Fruit fly (Drosophila melanogaster) whole organism, embryonic: ENCODE data around the gene CG33158.

ENCODE experiments used
- Adf1 ChIP-seq: fragments of 200-800 bp; sonication (Bioruptor generic); IDR thresholded peaks from 2 replicates; pipeline ENCODE4 v1.3.6; 2022; ENCODE audit warnings: missing biosample characterization, missing genetic modification characterization
- Blimp-1 ChIP-seq: fragments of 200-800 bp; sonication (Bioruptor generic); optimal IDR thresholded peaks from 3 replicates; lab custom pipeline; 2018; ENCODE audit warnings: missing biosample characterization, missing genetic modification characterization, mild to moderate bottlenecking, moderate library complexity, missing genetic modification reagents
- CG1024 ChIP-seq: fragments of 200-800 bp; sonication (Bioruptor generic); IDR thresholded peaks from 2 replicates; pipeline ENCODE4 v1.3.6; 2022; ENCODE audit warnings: missing biosample characterization, missing genetic modification characterization
- CG10321 ChIP-seq: fragments of 200-800 bp; sonication (Bioruptor generic); IDR thresholded peaks from 2 replicates; pipeline ENCODE4 v1.3.6; 2022; ENCODE audit warnings: missing biosample characterization, missing genetic modification characterization
- CG10959 ChIP-seq: fragments of 200-800 bp; sonication (Bioruptor generic); IDR thresholded peaks from 2 replicates; pipeline ENCODE4 v1.3.6; 2022; ENCODE audit warnings: missing biosample characterization, missing genetic modification characterization
- CG11456 ChIP-seq: fragments of 200-800 bp; sonication (Bioruptor generic); IDR thresholded peaks from 3 replicates; pipeline ENCODE4 v1.3.6; 2022; ENCODE audit warnings: missing biosample characterization, missing genetic modification characterization
- CG13296 ChIP-seq: fragments of 200-800 bp; sonication (Bioruptor generic); optimal IDR thresholded peaks from 3 replicates; lab custom pipeline; 2018; ENCODE audit warnings: missing biosample characterization, mild to moderate bottlenecking, missing genetic modification characterization
- CG13424 ChIP-seq: fragments of 200-800 bp; sonication (Bioruptor generic); optimal IDR thresholded peaks from 2 replicates; lab custom pipeline; 2019; ENCODE audit warnings: missing biosample characterization, mild to moderate bottlenecking, missing genetic modification characterization, moderate library complexity
- CG15479 ChIP-seq: fragments of 200-800 bp; sonication (Bioruptor generic); optimal IDR thresholded peaks from 3 replicates; lab custom pipeline; 2019; ENCODE audit warnings: missing biosample characterization, mild to moderate bottlenecking, missing genetic modification characterization, moderate library complexity
- CG15514 ChIP-seq: fragments of 200-800 bp; sonication (Bioruptor generic); optimal IDR thresholded peaks from 3 replicates; lab custom pipeline; 2017; ENCODE audit warnings: missing biosample characterization, missing genetic modification characterization, mild to moderate bottlenecking, moderate library complexity, missing genetic modification reagents
- CG17361 ChIP-seq: fragments of 200-800 bp; sonication (Bioruptor generic); IDR thresholded peaks from 3 replicates; pipeline ENCODE4 v1.3.6; 2022; ENCODE audit warnings: missing biosample characterization, missing genetic modification characterization
- CG18262 ChIP-seq: fragments of 200-800 bp; optimal IDR thresholded peaks from 3 replicates; lab custom pipeline; 2019; ENCODE audit warnings: missing biosample characterization, mild to moderate bottlenecking, missing genetic modification characterization, moderate library complexity
- CG2199 ChIP-seq: fragments of 200-800 bp; sonication (Bioruptor generic); IDR thresholded peaks from 3 replicates; pipeline ENCODE4 v1.3.6; 2022; ENCODE audit warnings: missing biosample characterization, missing genetic modification characterization
- CG31388 ChIP-seq: fragments of 200-800 bp; sonication (Bioruptor generic); optimal IDR thresholded peaks from 2 replicates; lab custom pipeline; 2016; ENCODE audit warnings: missing biosample characterization, missing genetic modification characterization
- CG3281 ChIP-seq: fragments of 200-800 bp; sonication (Bioruptor generic); optimal IDR thresholded peaks from 3 replicates; lab custom pipeline; 2017; ENCODE audit warnings: missing biosample characterization, mild to moderate bottlenecking, missing genetic modification characterization
- CG34376 ChIP-seq: fragments of 200-800 bp; sonication (Bioruptor generic); optimal IDR thresholded peaks from 2 replicates; lab custom pipeline; 2018; ENCODE audit warnings: missing biosample characterization, mild to moderate bottlenecking, missing genetic modification characterization
- CG5245 ChIP-seq: fragments of 200-800 bp; sonication (Bioruptor generic); optimal IDR thresholded peaks from 3 replicates; lab custom pipeline; 2016; ENCODE audit warnings: missing biosample characterization, missing genetic modification characterization
- CG6689 ChIP-seq: fragments of 200-800 bp; sonication (Bioruptor generic); IDR thresholded peaks from 2 replicates; pipeline ENCODE4 v1.3.6; 2022; ENCODE audit warnings: missing biosample characterization, missing genetic modification characterization
- CG8359 ChIP-seq: fragments of 200-800 bp; sonication (Bioruptor generic); optimal IDR thresholded peaks from 2 replicates; lab custom pipeline; 2017; ENCODE audit warnings: missing biosample characterization, mild to moderate bottlenecking, missing genetic modification characterization, borderline replicate concordance
- Deaf1 ChIP-seq: fragments of 200-800 bp; optimal IDR thresholded peaks from 3 replicates; lab custom pipeline; 2019; ENCODE audit warnings: missing biosample characterization, mild to moderate bottlenecking, missing genetic modification characterization, moderate library complexity
- HHEX ChIP-seq: fragments of 200-800 bp; sonication (Bioruptor generic); optimal IDR thresholded peaks from 3 replicates; lab custom pipeline; 2017; ENCODE audit warnings: missing biosample characterization, mild to moderate bottlenecking, missing genetic modification characterization, missing genetic modification reagents
- HmgZ ChIP-seq: fragments of 200-800 bp; sonication (Bioruptor generic); optimal IDR thresholded peaks from 2 replicates; lab custom pipeline; 2018; ENCODE audit warnings: missing biosample characterization, mild to moderate bottlenecking, missing genetic modification characterization
- Hr3 ChIP-seq: fragments of 200-800 bp; sonication (Bioruptor generic); optimal IDR thresholded peaks from 3 replicates; lab custom pipeline; 2016; ENCODE audit warnings: missing biosample characterization, missing genetic modification characterization
- Nf-YB ChIP-seq: fragments of 200-800 bp; sonication (Bioruptor generic); optimal IDR thresholded peaks from 3 replicates; lab custom pipeline; 2019; ENCODE audit warnings: missing biosample characterization, mild to moderate bottlenecking, missing genetic modification characterization, moderate library complexity
- Sin3A ChIP-seq: fragments of >200 bp; optimal IDR thresholded peaks from 2 replicates; lab custom pipeline; 2018
- Six4 ChIP-seq: fragments of 200-800 bp; sonication (Bioruptor generic); optimal IDR thresholded peaks from 2 replicates; lab custom pipeline; 2016; ENCODE audit warnings: missing biosample characterization, missing genetic modification characterization
- Sox102F ChIP-seq: fragments of 200-800 bp; sonication (Bioruptor generic); optimal IDR thresholded peaks from 2 replicates; lab custom pipeline; 2018; ENCODE audit warnings: missing biosample characterization, mild to moderate bottlenecking, missing genetic modification characterization, moderate library complexity
- Stat92E ChIP-seq, 3 experiments: fragments of >200 bp in 2 of 3; fragments of 200-800 bp in 1 of 3; sonication (Bioruptor generic) in 1 of 3; optimal IDR thresholded peaks; 2 replicates each; lab custom pipeline; 2017 to 2019; ENCODE audit warnings: missing biosample characterization in 3 of 3, missing genetic modification characterization in 3 of 3, mild to moderate bottlenecking in 1 of 3, moderate library complexity in 1 of 3
- ara ChIP-seq: fragments of 200-800 bp; sonication (Bioruptor generic); IDR thresholded peaks from 2 replicates; pipeline ENCODE4 v1.3.6; 2022; ENCODE audit warnings: missing biosample characterization, missing genetic modification characterization
- bab2 ChIP-seq: fragments of 200-800 bp; sonication (Bioruptor generic); optimal IDR thresholded peaks from 2 replicates; lab custom pipeline; 2016; ENCODE audit warnings: missing biosample characterization, missing genetic modification characterization
- cad ChIP-seq: fragments of >200 bp; optimal IDR thresholded peaks from 2 replicates; lab custom pipeline; 2017; ENCODE audit warnings: missing biosample characterization, missing genetic modification characterization
- cas ChIP-seq: fragments of 200-800 bp; sonication (Bioruptor generic); IDR thresholded peaks from 2 replicates; pipeline ENCODE4 v1.3.6; 2022; ENCODE audit warnings: missing biosample characterization, missing genetic modification characterization
- cwo ChIP-seq: fragments of 200-800 bp; sonication (Bioruptor generic); optimal IDR thresholded peaks from 3 replicates; lab custom pipeline; 2017; ENCODE audit warnings: missing biosample characterization, missing genetic modification characterization, mild to moderate bottlenecking, moderate library complexity, missing genetic modification reagents
- ewg ChIP-seq: fragments of 200-800 bp; sonication (Bioruptor generic); optimal IDR thresholded peaks from 3 replicates; lab custom pipeline; 2017; ENCODE audit warnings: mild to moderate bottlenecking, missing biosample characterization, missing genetic modification reagents, missing genetic modification characterization
- gcm ChIP-seq: fragments of 200-800 bp; sonication (Bioruptor generic); optimal IDR thresholded peaks from 2 replicates; lab custom pipeline; 2019; ENCODE audit warnings: missing biosample characterization, mild to moderate bottlenecking, missing genetic modification characterization, moderate library complexity
- mam ChIP-seq: fragments of 200-800 bp; sonication (Bioruptor generic); optimal IDR thresholded peaks from 3 replicates; lab custom pipeline; 2016; ENCODE audit warnings: missing biosample characterization, missing genetic modification characterization
- nom ChIP-seq: fragments of 200-800 bp; sonication (Bioruptor generic); optimal IDR thresholded peaks from 2 replicates; lab custom pipeline; 2017; ENCODE audit warnings: missing biosample characterization, missing genetic modification characterization, mild to moderate bottlenecking, moderate library complexity, missing genetic modification reagents
- pho ChIP-seq: fragments of 200-800 bp; sonication (Bioruptor generic); optimal IDR thresholded peaks from 2 replicates; lab custom pipeline; 2016; ENCODE audit warnings: missing biosample characterization, missing genetic modification characterization
- phol ChIP-seq: fragments of 200-800 bp; sonication (Bioruptor generic); optimal IDR thresholded peaks from 3 replicates; lab custom pipeline; 2018; ENCODE audit warnings: missing biosample characterization, mild to moderate bottlenecking, missing genetic modification characterization, moderate library complexity
- rib ChIP-seq: fragments of 200-800 bp; sonication (Bioruptor generic); IDR thresholded peaks from 2 replicates; pipeline ENCODE4 v1.3.6; 2022; ENCODE audit warnings: missing biosample characterization, missing genetic modification characterization
- salm ChIP-seq: fragments of 200-800 bp; sonication (Bioruptor generic); optimal IDR thresholded peaks from 2 replicates; lab custom pipeline; 2018; ENCODE audit warnings: missing biosample characterization, mild to moderate bottlenecking, missing genetic modification characterization
- scrt ChIP-seq: fragments of 200-800 bp; sonication (Bioruptor generic); optimal IDR thresholded peaks from 2 replicates; lab custom pipeline; 2018; ENCODE audit warnings: missing biosample characterization, mild to moderate bottlenecking, missing genetic modification characterization, moderate library complexity
- sd ChIP-seq: fragments of 200-800 bp; sonication (Bioruptor generic); optimal IDR thresholded peaks from 3 replicates; lab custom pipeline; 2018; ENCODE audit warnings: missing biosample characterization, mild to moderate bottlenecking, missing genetic modification characterization, moderate library complexity
- so ChIP-seq: fragments of 200-800 bp; sonication (Bioruptor generic); IDR thresholded peaks from 3 replicates; pipeline ENCODE4 v1.3.6; 2022; ENCODE audit warnings: missing biosample characterization, missing genetic modification characterization
- twi ChIP-seq: fragments of 200-800 bp; optimal IDR thresholded peaks from 2 replicates; lab custom pipeline; 2019; ENCODE audit warnings: missing biosample characterization, mild to moderate bottlenecking, missing genetic modification characterization, moderate library complexity
- yki ChIP-seq: fragments of >200 bp; optimal IDR thresholded peaks from 3 replicates; lab custom pipeline; 2018
- zf30C ChIP-seq: fragments of 200-800 bp; sonication (Bioruptor generic); optimal IDR thresholded peaks from 3 replicates; lab custom pipeline; 2018; ENCODE audit warnings: missing biosample characterization, mild to moderate bottlenecking, missing genetic modification characterization

Gene CG33158

dm6 chr3L:16409440-16410233, 9.8 kb upstream of the CG33158 start (continued):
- TF ChIP-seq HHEX (GFP tag; lab: Kevin White, UChicago) (no peak), cwo (GFP tag; lab: Kevin White, UChicago) (no peak), CG34376 (GFP tag; lab: Kevin White, UChicago) (no peak), CG17361 (GFP tag; lab: Robert Waterston, UW) (no peak), CG11456 (GFP tag; lab: Robert Waterston, UW) (no peak), cas (GFP tag; lab: Robert Waterston, UW) (no peak), CG8359 (no peak), so (GFP tag; lab: Robert Waterston, UW) (no peak), Blimp-1 (GFP tag; lab: Kevin White, UChicago) (peak; percentile 79), Hr3 (GFP tag; lab: Kevin White, UChicago) (no peak), CG3281 (GFP tag; lab: Kevin White, UChicago) (no peak), twi (peak; percentile 73), Six4 (GFP tag; lab: Kevin White, UChicago) (no peak), Stat92E (GFP tag; optimal IDR thresholded peaks at IDR 0.05; lab: Kevin White, UChicago) (peak in 1 of 3 experiments; percentile 23), gcm (GFP tag; lab: Kevin White, UChicago) (peak; percentile 67), CG15514 (no peak), CG31388 (no peak), salm (tag; lab: Kevin White, UChicago) (peak; percentile 26), CG18262 (tag; lab: Kevin White, UChicago) (no peak), sd (tag; lab: Kevin White, UChicago) (peak; percentile 23), ara (GFP tag; lab: Robert Waterston, UW) (no peak)

dm6 chr3L:16410234-16411119, 8.9 kb upstream of the CG33158 start:
- TF ChIP-seq yki (peak; percentile 21), CG2199 (GFP tag; lab: Robert Waterston, UW) (no peak), ewg (GFP tag; lab: Kevin White, UChicago) (peak; percentile 94), CG6689 (GFP tag; lab: Robert Waterston, UW) (no peak), mam (GFP tag; lab: Kevin White, UChicago) (no peak), phol (peak; percentile 54), CG13424 (tag; lab: Kevin White, UChicago) (no peak), cad (GFP tag; lab: Kevin White, UChicago) (peak; percentile 63), CG1024 (no peak), CG10959 (GFP tag; lab: Robert Waterston, UW) (no peak), Sin3A (lab: Kevin White, UChicago) (no peak), Adf1 (peak; percentile 32; the same call in 1 of the 2 replicates), Nf-YB (GFP tag; lab: Kevin White, UChicago) (no peak), Sox102F (GFP tag; lab: Kevin White, UChicago) (no peak), CG10321 (GFP tag; lab: Robert Waterston, UW) (no peak), HmgZ (tag; lab: Kevin White, UChicago) (no peak), Deaf1 (tag; lab: Kevin White, UChicago) (peak; percentile 36), bab2 (GFP tag; lab: Kevin White, UChicago) (no peak), scrt (GFP tag; lab: Kevin White, UChicago) (peak; percentile 63), CG13296 (GFP tag; lab: Kevin White, UChicago) (no peak), CG15479 (GFP tag; lab: Kevin White, UChicago) (peak; percentile 66), pho (GFP tag; lab: Kevin White, UChicago) (no peak), nom (peak; percentile 88), CG5245 (GFP tag; lab: Kevin White, UChicago) (no peak), zf30C (GFP tag; lab: Kevin White, UChicago) (peak; percentile 76), rib (GFP tag; lab: Robert Waterston, UW) (peak; percentile 61; the same call in 1 of the 2 replicates)
